Fruit fly (Drosophila melanogaster) S2 (cell line): ENCODE results near the gene CG8516.

Source experiments
- CG8478 ChIP-seq: fragments of >200 bp; optimal IDR thresholded peaks from 2 replicates; lab custom pipeline; 2018
- CTCF ChIP-seq, 2 experiments: fragments of >200 bp; optimal IDR thresholded peaks; 2 replicates each; lab custom pipeline; 2018

DNA sequence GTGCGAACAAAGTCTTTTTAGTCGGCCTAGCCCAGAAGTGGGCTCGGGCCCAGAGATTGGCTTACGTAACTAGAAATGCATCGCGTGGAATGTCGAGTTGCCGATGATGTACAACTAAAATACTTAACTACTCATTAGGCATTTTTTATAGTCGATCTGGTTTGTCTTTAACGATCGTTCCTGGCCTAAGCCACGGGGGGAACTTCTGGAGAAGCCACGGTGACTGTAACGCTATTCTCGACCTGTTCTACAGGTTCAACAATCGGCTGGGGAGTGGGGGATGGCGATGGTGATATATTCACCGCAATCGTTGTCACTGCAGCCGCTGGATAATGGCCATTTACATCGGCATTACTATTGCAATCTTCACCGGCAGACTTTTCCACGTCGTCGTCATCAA lies 46.8 kb upstream of the CG8516 start, which contains the start of gene CG34409:
- no peak for TF ChIP-seq CG8478
- no peak for TF ChIP-seq CTCF (optimal IDR thresholded peaks at IDR 0.05; lab: Kevin White, UChicago)
